Fruit fly (Drosophila melanogaster) whole organism, embryonic: ENCODE measurements around the gene Cyp4ac2.

Experiments used
- B-H2 ChIP-seq: fragments of 200-800 bp; sonication (Bioruptor generic); optimal IDR thresholded peaks from 2 replicates; lab custom pipeline; 2018; ENCODE audit warnings: missing biosample characterization, mild to moderate bottlenecking, missing genetic modification characterization
- Bgb ChIP-seq: fragments of 200-800 bp; sonication (Bioruptor generic); IDR thresholded peaks from 2 replicates; pipeline ENCODE4 v1.3.6; 2022; ENCODE audit warnings: missing biosample characterization, missing genetic modification characterization; ENCODE audit not compliant: partially characterized antibody
- CG11723 ChIP-seq: fragments of 200-800 bp; sonication (Bioruptor generic); optimal IDR thresholded peaks from 2 replicates; lab custom pipeline; 2017; ENCODE audit warnings: missing biosample characterization, mild to moderate bottlenecking, missing genetic modification characterization
- CG13287 ChIP-seq: fragments of 200-800 bp; sonication (Bioruptor generic); IDR thresholded peaks from 2 replicates; pipeline ENCODE4 v1.3.6; 2022; ENCODE audit warnings: missing biosample characterization, missing genetic modification characterization; ENCODE audit not compliant: partially characterized antibody
- CG14014 ChIP-seq: fragments of 200-800 bp; sonication (Bioruptor generic); IDR thresholded peaks from 2 replicates; pipeline ENCODE4 v1.3.6; 2022; ENCODE audit warnings: missing biosample characterization, missing genetic modification characterization
- CG14710 ChIP-seq: fragments of 200-800 bp; sonication (Bioruptor generic); optimal IDR thresholded peaks from 3 replicates; lab custom pipeline; 2019; ENCODE audit warnings: missing biosample characterization, mild to moderate bottlenecking, missing genetic modification characterization, moderate library complexity
- CG14860 ChIP-seq: fragments of 200-800 bp; sonication (Bioruptor generic); IDR thresholded peaks from 3 replicates; pipeline ENCODE4 v1.3.6; 2022; ENCODE audit warnings: missing biosample characterization, missing genetic modification characterization; ENCODE audit not compliant: partially characterized antibody
- CG15601 ChIP-seq: fragments of 200-800 bp; sonication (Bioruptor generic); optimal IDR thresholded peaks from 3 replicates; lab custom pipeline; 2019; ENCODE audit warnings: missing biosample characterization, mild to moderate bottlenecking, missing genetic modification characterization, moderate library complexity
- CG16813 ChIP-seq: fragments of 200-800 bp; sonication (Bioruptor generic); IDR thresholded peaks from 3 replicates; pipeline ENCODE4 v1.3.6; 2022; ENCODE audit warnings: missing biosample characterization, missing genetic modification characterization; ENCODE audit not compliant: partially characterized antibody
- CG17186 ChIP-seq: fragments of 200-800 bp; sonication (Bioruptor generic); optimal IDR thresholded peaks from 3 replicates; lab custom pipeline; 2017; ENCODE audit warnings: missing biosample characterization, missing genetic modification reagents, missing genetic modification characterization
- CG18764 ChIP-seq: fragments of 200-800 bp; sonication (Bioruptor generic); optimal IDR thresholded peaks from 3 replicates; lab custom pipeline; 2016; ENCODE audit warnings: missing biosample characterization, missing genetic modification characterization
- CG2116 ChIP-seq: fragments of 200-800 bp; sonication (Bioruptor generic); optimal IDR thresholded peaks from 3 replicates; lab custom pipeline; 2018; ENCODE audit warnings: missing biosample characterization, mild to moderate bottlenecking, missing genetic modification characterization
- CG2129 ChIP-seq: fragments of 200-800 bp; sonication (Bioruptor generic); IDR thresholded peaks from 2 replicates; pipeline ENCODE4 v1.3.6; 2022; ENCODE audit warnings: missing biosample characterization, missing genetic modification characterization; ENCODE audit not compliant: partially characterized antibody
- CG4617 ChIP-seq: fragments of 200-800 bp; sonication (Bioruptor generic); optimal IDR thresholded peaks from 3 replicates; lab custom pipeline; 2016; ENCODE audit warnings: missing biosample characterization, missing genetic modification characterization, borderline replicate concordance
- CG6791 ChIP-seq: fragments of 200-800 bp; sonication (Bioruptor generic); IDR thresholded peaks from 3 replicates; pipeline ENCODE4 v1.3.6; 2022; ENCODE audit warnings: missing biosample characterization, missing genetic modification characterization; ENCODE audit not compliant: partially characterized antibody
- CG7963 ChIP-seq: fragments of 200-800 bp; sonication (Bioruptor generic); IDR thresholded peaks from 3 replicates; pipeline ENCODE4 v1.3.6; 2022; ENCODE audit warnings: missing biosample characterization, missing genetic modification characterization; ENCODE audit not compliant: partially characterized antibody
- CG8478 ChIP-seq: fragments of >200 bp; optimal IDR thresholded peaks from 2 replicates; lab custom pipeline; 2018
- Dll ChIP-seq: fragments of 200-800 bp; sonication (Bioruptor generic); IDR thresholded peaks from 4 replicates; pipeline ENCODE4 v1.3.6; 2022; ENCODE audit warnings: missing biosample characterization, missing genetic modification characterization; ENCODE audit not compliant: partially characterized antibody
- Doc3 ChIP-seq: fragments of 200-800 bp; sonication (Bioruptor generic); IDR thresholded peaks from 3 replicates; pipeline ENCODE4 v1.3.6; 2022; ENCODE audit warnings: missing biosample characterization, missing genetic modification characterization; ENCODE audit not compliant: partially characterized antibody
- Dp ChIP-seq: fragments of 200-800 bp; sonication (Bioruptor generic); optimal IDR thresholded peaks from 2 replicates; lab custom pipeline; 2018; ENCODE audit warnings: missing biosample characterization, mild to moderate bottlenecking, missing genetic modification characterization, moderate library complexity
- Dref ChIP-seq: fragments of 200-800 bp; sonication (Bioruptor generic); IDR thresholded peaks from 2 replicates; pipeline ENCODE4 v1.3.6; 2022; ENCODE audit warnings: missing biosample characterization, missing genetic modification characterization
- HLH4C ChIP-seq: fragments of 200-800 bp; sonication (Bioruptor generic); IDR thresholded peaks from 3 replicates; pipeline ENCODE4 v1.3.6; 2022; ENCODE audit warnings: missing biosample characterization, missing genetic modification characterization; ENCODE audit not compliant: partially characterized antibody
- MESR4 ChIP-seq: fragments of 200-800 bp; sonication (Bioruptor generic); optimal IDR thresholded peaks from 2 replicates; lab custom pipeline; 2018; ENCODE audit warnings: missing biosample characterization, mild to moderate bottlenecking, missing genetic modification characterization, moderate library complexity
- Nf-YC ChIP-seq: fragments of 200-800 bp; optimal IDR thresholded peaks from 3 replicates; lab custom pipeline; 2019; ENCODE audit warnings: missing biosample characterization, mild to moderate bottlenecking, missing genetic modification characterization, moderate library complexity
- Opbp ChIP-seq: fragments of 200-800 bp; sonication (Bioruptor generic); IDR thresholded peaks from 3 replicates; pipeline ENCODE4 v1.3.6; 2022; ENCODE audit warnings: missing biosample characterization, missing genetic modification characterization; ENCODE audit not compliant: partially characterized antibody
- Scr ChIP-seq: fragments of 200-800 bp; sonication (Bioruptor generic); IDR thresholded peaks from 2 replicates; pipeline ENCODE4 v1.3.6; 2022; ENCODE audit warnings: missing biosample characterization, missing genetic modification characterization; ENCODE audit not compliant: partially characterized antibody
- Sry-δ ChIP-seq: fragments of 200-800 bp; sonication (Bioruptor generic); optimal IDR thresholded peaks from 2 replicates; lab custom pipeline; 2016; ENCODE audit warnings: missing biosample characterization, missing genetic modification characterization
- Vsx1 ChIP-seq: fragments of 200-800 bp; sonication (Bioruptor generic); optimal IDR thresholded peaks from 2 replicates; lab custom pipeline; 2017; ENCODE audit warnings: missing biosample characterization, mild to moderate bottlenecking, missing genetic modification characterization, missing genetic modification reagents
- ato ChIP-seq: fragments of 200-800 bp; sonication (Bioruptor generic); IDR thresholded peaks from 2 replicates; pipeline ENCODE4 v1.3.6; 2022; ENCODE audit warnings: missing biosample characterization, missing genetic modification characterization; ENCODE audit not compliant: partially characterized antibody
- bbx ChIP-seq: fragments of 200-800 bp; sonication (Bioruptor generic); IDR thresholded peaks from 2 replicates; pipeline ENCODE4 v1.3.6; 2022; ENCODE audit warnings: missing biosample characterization, missing genetic modification characterization; ENCODE audit not compliant: partially characterized antibody
- chinmo ChIP-seq: fragments of 200-800 bp; sonication (Bioruptor generic); IDR thresholded peaks from 4 replicates; pipeline ENCODE4 v1.3.6; 2022; ENCODE audit warnings: missing biosample characterization, missing genetic modification characterization; ENCODE audit not compliant: partially characterized antibody
- ham ChIP-seq: fragments of 200-800 bp; sonication (Bioruptor generic); IDR thresholded peaks from 2 replicates; pipeline ENCODE4 v1.3.6; 2022; ENCODE audit warnings: missing biosample characterization, missing genetic modification characterization
- hbn ChIP-seq: fragments of 200-800 bp; sonication (Bioruptor generic); IDR thresholded peaks from 2 replicates; pipeline ENCODE4 v1.3.6; 2022; ENCODE audit warnings: missing biosample characterization, missing genetic modification characterization; ENCODE audit not compliant: partially characterized antibody
- inv ChIP-seq: fragments of 200-800 bp; sonication (Bioruptor generic); IDR thresholded peaks from 2 replicates; pipeline ENCODE4 v1.3.6; 2022; ENCODE audit warnings: missing biosample characterization, missing genetic modification characterization; ENCODE audit not compliant: partially characterized antibody
- jing ChIP-seq: fragments of 200-800 bp; sonication (Bioruptor generic); optimal IDR thresholded peaks from 2 replicates; lab custom pipeline; 2018; ENCODE audit warnings: missing biosample characterization, mild to moderate bottlenecking, missing genetic modification characterization
- knrl ChIP-seq: fragments of 200-800 bp; sonication (Bioruptor generic); IDR thresholded peaks from 3 replicates; pipeline ENCODE4 v1.3.6; 2022; ENCODE audit warnings: missing biosample characterization, missing genetic modification characterization; ENCODE audit not compliant: partially characterized antibody
- mld ChIP-seq: fragments of 200-800 bp; sonication (Bioruptor generic); IDR thresholded peaks from 3 replicates; pipeline ENCODE4 v1.3.6; 2022; ENCODE audit warnings: missing biosample characterization, missing genetic modification characterization; ENCODE audit not compliant: partially characterized antibody
- phol ChIP-seq: fragments of 200-800 bp; sonication (Bioruptor generic); optimal IDR thresholded peaks from 3 replicates; lab custom pipeline; 2018; ENCODE audit warnings: missing biosample characterization, mild to moderate bottlenecking, missing genetic modification characterization, moderate library complexity
- row ChIP-seq: fragments of 200-800 bp; sonication (Bioruptor generic); IDR thresholded peaks from 3 replicates; pipeline ENCODE4 v1.3.6; 2022; ENCODE audit warnings: missing biosample characterization, missing genetic modification characterization
- shn ChIP-seq: fragments of 200-800 bp; sonication (Bioruptor generic); optimal IDR thresholded peaks from 3 replicates; lab custom pipeline; 2016; ENCODE audit warnings: missing biosample characterization, missing genetic modification characterization
- sna ChIP-seq: fragments of 200-800 bp; sonication (Bioruptor generic); IDR thresholded peaks from 2 replicates; pipeline ENCODE4 v1.3.6; 2022; ENCODE audit warnings: missing biosample characterization, missing genetic modification characterization; ENCODE audit not compliant: partially characterized antibody
- stwl ChIP-seq: fragments of 200-800 bp; sonication (Bioruptor generic); optimal IDR thresholded peaks from 3 replicates; lab custom pipeline; 2018; ENCODE audit warnings: missing biosample characterization, mild to moderate bottlenecking, missing genetic modification characterization, moderate library complexity
- tll ChIP-seq, 2 experiments: fragments of 200-800 bp in 1 of 2; fragments of >200 bp in 1 of 2; sonication (Bioruptor generic) in 1 of 2; optimal IDR thresholded peaks; 2 replicates each; lab custom pipeline; 2017 to 2019; ENCODE audit warnings: missing biosample characterization in 2 of 2, missing genetic modification characterization in 2 of 2, mild to moderate bottlenecking in 1 of 2, moderate library complexity in 1 of 2
- tna ChIP-seq: fragments of 200-800 bp; sonication (Bioruptor generic); IDR thresholded peaks from 2 replicates; pipeline ENCODE4 v1.3.6; 2022; ENCODE audit warnings: missing biosample characterization, missing genetic modification characterization; ENCODE audit not compliant: partially characterized antibody
- unc-4 ChIP-seq: fragments of 200-800 bp; sonication (Bioruptor generic); IDR thresholded peaks from 2 replicates; pipeline ENCODE4 v1.3.6; 2022; ENCODE audit warnings: missing biosample characterization, missing genetic modification characterization; ENCODE audit not compliant: partially characterized antibody
- zen2 ChIP-seq: fragments of 200-800 bp; sonication (Bioruptor generic); IDR thresholded peaks from 3 replicates; pipeline ENCODE4 v1.3.6; 2022; ENCODE audit warnings: missing biosample characterization, missing genetic modification characterization; ENCODE audit not compliant: partially characterized antibody

Gene Cyp4ac2

dm6 chr2L:5271081-5271480 is 4.9 kb downstream of the Cyp4ac2 start, which contains the start of gene tkv:
tkv (minus strand) TSS chr2L:5271384.
- TF ChIP-seq chinmo (GFP tag; lab: Robert Waterston, UW) = peak; percentile 95
- peak; percentile 80; the same call in 2 of the 3 replicates for TF ChIP-seq knrl
- TF ChIP-seq CG16813 (GFP tag; lab: Robert Waterston, UW) = peak; percentile 77
- TF ChIP-seq bbx (GFP tag; lab: Robert Waterston, UW) = peak; percentile 90
- TF ChIP-seq CG7963 = peak; percentile 69; the same call in 2 of the 3 replicates
- TF ChIP-seq MESR4 (GFP tag; lab: Kevin White, UChicago) = peak; percentile 68
- TF ChIP-seq tna (GFP tag; lab: Robert Waterston, UW) = peak; percentile 19; the same call in 1 of the 2 replicates
- TF ChIP-seq Nf-YC (tag; lab: Kevin White, UChicago) = no peak
- peak; percentile 87 for TF ChIP-seq CG6791
- peak; percentile 15 for TF ChIP-seq phol
- TF ChIP-seq Doc3 = peak; percentile 68
- peak; percentile 74 for TF ChIP-seq sna (GFP tag; lab: Robert Waterston, UW)
- no peak for TF ChIP-seq Vsx1 (GFP tag; lab: Kevin White, UChicago)
- TF ChIP-seq ato (GFP tag; lab: Robert Waterston, UW) = peak; percentile 57; the same call in 1 of the 2 replicates
- TF ChIP-seq CG2116 = peak; percentile 14
- peak; percentile 10; the same call in 1 of the 2 replicates for TF ChIP-seq CG14014 (GFP tag; lab: Robert Waterston, UW)
- peak; percentile 63 for TF ChIP-seq HLH4C
- TF ChIP-seq CG17186 (GFP tag; lab: Kevin White, UChicago) = peak; percentile 97
- TF ChIP-seq hbn (GFP tag; lab: Robert Waterston, UW) = peak; percentile 76
- TF ChIP-seq CG13287 (GFP tag; lab: Robert Waterston, UW) = peak; percentile 85
- TF ChIP-seq Dref (GFP tag; lab: Robert Waterston, UW) = peak; percentile 75
- no peak for TF ChIP-seq CG18764 (GFP tag; lab: Kevin White, UChicago)
- TF ChIP-seq Sry-δ = peak; percentile 69
- TF ChIP-seq inv = peak; percentile 83
- peak; percentile 89 for TF ChIP-seq Opbp (GFP tag; lab: Robert Waterston, UW)
- TF ChIP-seq ham (GFP tag; lab: Robert Waterston, UW) = no peak
- no peak for TF ChIP-seq CG11723 (GFP tag; lab: Kevin White, UChicago)
- peak; percentile 87 for TF ChIP-seq Scr (GFP tag; lab: Robert Waterston, UW)
- peak; percentile 56; the same call in 2 of the 3 replicates for TF ChIP-seq zen2 (GFP tag; lab: Robert Waterston, UW)
- no peak for TF ChIP-seq B-H2
- peak; percentile 29 for TF ChIP-seq Dp (GFP tag; lab: Kevin White, UChicago)
- TF ChIP-seq tll (GFP tag; optimal IDR thresholded peaks at IDR 0.05; lab: Kevin White, UChicago) = peak in 1 of 2 experiments; percentile 50
- peak; percentile 7; the same call in 1 of the 3 replicates for TF ChIP-seq row (GFP tag; lab: Robert Waterston, UW)
- peak; percentile 23 for TF ChIP-seq CG4617 (GFP tag; lab: Kevin White, UChicago)
- TF ChIP-seq Bgb = peak; percentile 84
- no peak for TF ChIP-seq jing (GFP tag; lab: Kevin White, UChicago)
- peak; percentile 88 for TF ChIP-seq Dll (GFP tag; lab: Robert Waterston, UW)
- TF ChIP-seq CG15601 (tag; lab: Kevin White, UChicago) = no peak
- peak; percentile 82 for TF ChIP-seq unc-4 (GFP tag; lab: Robert Waterston, UW)
- TF ChIP-seq shn (GFP tag; lab: Kevin White, UChicago) = no peak
- no peak for TF ChIP-seq CG8478 (lab: Kevin White, UChicago)
- TF ChIP-seq stwl (tag; lab: Kevin White, UChicago) = peak; percentile 46
- peak; percentile 17; the same call in 1 of the 3 replicates for TF ChIP-seq mld (GFP tag; lab: Robert Waterston, UW)
- peak; percentile 66 for TF ChIP-seq CG14860 (GFP tag; lab: Robert Waterston, UW)
- peak; percentile 80 for TF ChIP-seq CG2129 (GFP tag; lab: Robert Waterston, UW)
- TF ChIP-seq CG14710 (tag; lab: Kevin White, UChicago) = no peak
